Fruit fly (Drosophila melanogaster): ENCODE measurements around the gene CG9760.
A peak's percentile ranks its signal among the peaks of the same experiment; 100 is the strongest.

The CG9760 gene

DNA sequence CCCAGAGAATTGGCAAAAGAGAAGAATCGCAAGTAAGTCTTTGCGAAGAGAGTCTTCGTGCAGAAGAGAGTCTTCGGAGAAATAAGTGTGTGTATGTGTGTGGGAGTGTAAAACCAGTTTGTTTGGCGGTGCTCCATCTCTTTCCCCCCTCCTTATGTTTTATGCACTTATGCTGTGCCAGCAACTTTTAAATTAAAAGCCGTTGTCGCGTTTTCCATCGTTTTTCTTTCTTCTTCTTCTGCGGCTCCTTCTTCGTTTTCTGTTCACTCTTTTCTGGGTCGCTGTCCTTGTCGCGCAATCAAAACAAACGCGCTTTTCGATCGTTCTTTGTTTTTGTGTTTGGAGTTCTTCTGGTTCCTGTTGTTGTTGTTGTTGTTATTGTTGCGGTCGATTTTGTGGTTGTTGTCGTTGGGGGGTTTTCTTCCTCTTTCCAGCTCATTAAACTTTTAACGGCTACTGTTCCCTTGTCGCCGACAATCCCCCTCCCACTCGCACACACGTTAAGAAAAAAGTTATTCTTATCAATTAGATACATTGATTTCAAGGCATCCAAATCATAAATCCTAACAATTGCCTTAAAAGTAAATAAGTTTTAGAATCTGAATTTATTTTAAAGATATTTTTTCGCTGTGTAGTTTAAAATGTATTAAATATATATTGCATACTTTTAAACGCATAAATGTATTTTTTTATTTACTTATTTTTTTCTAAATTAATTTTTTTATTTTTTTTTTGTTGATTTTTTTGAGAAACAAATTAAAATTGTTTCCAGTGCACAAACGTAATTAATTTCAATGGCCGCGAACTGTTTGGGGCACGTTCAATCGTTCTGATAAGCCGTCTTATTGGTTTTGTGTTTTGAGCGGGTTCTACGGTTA, 52.2 kb downstream of the CG9760 start:
- no peak for TF ChIP-seq Rel (GFP tag; optimal IDR thresholded peaks at IDR 0.05)
- TF ChIP-seq Rel (tag; optimal IDR thresholded peaks at IDR 0.05): peak; percentile 80
- peak; percentile 41 for TF ChIP-seq ey (GFP tag; optimal IDR thresholded peaks at IDR 0.05)
- TF ChIP-seq dl (GFP tag; optimal IDR thresholded peaks at IDR 0.05; ENCODE audit: insufficient read depth in 1 of 2, partially characterized antibody in 2 of 2): peak; percentile 18 to 43
- TF ChIP-seq pan (optimal IDR thresholded peaks at IDR 0.05): no peak
- no peak for TF ChIP-seq CrebA (GFP tag; optimal IDR thresholded peaks at IDR 0.05; ENCODE audit: borderline replicate concordance)
- TF ChIP-seq Abd-B (GFP tag; optimal IDR thresholded peaks at IDR 0.05): no peak
- no peak for TF ChIP-seq Dfd (GFP tag; optimal IDR thresholded peaks at IDR 0.05)
- TF ChIP-seq Myc (optimal IDR thresholded peaks at IDR 0.05): no peak
- peak; percentile 75 for TF ChIP-seq rgr (GFP tag; optimal IDR thresholded peaks at IDR 0.05)
- TF ChIP-seq Hr83 (GFP tag; optimal IDR thresholded peaks at IDR 0.05; ENCODE audit: poor library complexity, severe bottlenecking): no peak
- peak; percentile 57 for TF ChIP-seq Hnf4 (GFP tag; optimal IDR thresholded peaks at IDR 0.05)
- peak; percentile 78 for TF ChIP-seq OdsH (GFP tag; optimal IDR thresholded peaks at IDR 0.05)
- TF ChIP-seq Mio (GFP tag; optimal IDR thresholded peaks at IDR 0.05): no peak
- TF ChIP-seq Dif (GFP tag; optimal IDR thresholded peaks at IDR 0.05; ENCODE audit: partially characterized antibody): peak; percentile 48
- peak; percentile 36 for TF ChIP-seq sv (GFP tag; optimal IDR thresholded peaks at IDR 0.05)
- TF ChIP-seq HLH106 (tag; optimal IDR thresholded peaks at IDR 0.05): peak; percentile 88
- no peak for TF ChIP-seq lola (GFP tag; optimal IDR thresholded peaks at IDR 0.05)
- peak; percentile 93 for TF ChIP-seq Sp1 (GFP tag; optimal IDR thresholded peaks at IDR 0.05)
- no peak for TF ChIP-seq brk (GFP tag; optimal IDR thresholded peaks at IDR 0.05)
- peak; percentile 68 for TF ChIP-seq h (GFP tag; optimal IDR thresholded peaks at IDR 0.05)
- TF ChIP-seq N (GFP tag; optimal IDR thresholded peaks at IDR 0.05): no peak
- peak; percentile 56 for TF ChIP-seq br (GFP tag; optimal IDR thresholded peaks at IDR 0.05)
- TF ChIP-seq usp (GFP tag; optimal IDR thresholded peaks at IDR 0.05): no peak
- no peak for TF ChIP-seq CG32264 (GFP tag; optimal IDR thresholded peaks at IDR 0.05)
- no peak for TF ChIP-seq GATAd (GFP tag; optimal IDR thresholded peaks at IDR 0.05)
- peak; percentile 2 for TF ChIP-seq woc (GFP tag; optimal IDR thresholded peaks at IDR 0.05)
- no peak for TF ChIP-seq jim (GFP tag; optimal IDR thresholded peaks at IDR 0.05)
- TF ChIP-seq foxo (GFP tag; optimal IDR thresholded peaks at IDR 0.05): peak in 1 of 2 experiments; percentile 76
- peak; percentile 99 for TF ChIP-seq psq (GFP tag; optimal IDR thresholded peaks at IDR 0.05)
- peak; percentile 18 for TF ChIP-seq dsf (GFP tag; optimal IDR thresholded peaks at IDR 0.05; ENCODE audit: borderline replicate concordance)
- TF ChIP-seq CG9705 (GFP tag; optimal IDR thresholded peaks at IDR 0.05): peak; percentile 20
- TF ChIP-seq Jra (GFP tag; optimal IDR thresholded peaks at IDR 0.05): no peak
- TF ChIP-seq Hr78 (GFP tag; optimal IDR thresholded peaks at IDR 0.05): no peak
- TF ChIP-seq sage (GFP tag; optimal IDR thresholded peaks at IDR 0.05): no peak
- peak; percentile 75 for TF ChIP-seq Vsx2 (GFP tag; optimal IDR thresholded peaks at IDR 0.05; ENCODE audit: partially characterized antibody)
- TF ChIP-seq fru (GFP tag; optimal IDR thresholded peaks at IDR 0.05): peak; percentile 67
- TF ChIP-seq dmrt93B (GFP tag; optimal IDR thresholded peaks at IDR 0.05): peak; percentile 62
- TF ChIP-seq tai (GFP tag; optimal IDR thresholded peaks at IDR 0.05): no peak

dm6 chr3L:12109045-12109632, 54.4 kb downstream of the CG9760 start:
- no peak for TF ChIP-seq br (GFP tag; optimal IDR thresholded peaks at IDR 0.05)
- no peak for TF ChIP-seq Jra (GFP tag; optimal IDR thresholded peaks at IDR 0.05)
- no peak for TF ChIP-seq dsf (GFP tag; optimal IDR thresholded peaks at IDR 0.05; ENCODE audit: borderline replicate concordance)
- no peak for TF ChIP-seq Dif (GFP tag; optimal IDR thresholded peaks at IDR 0.05; ENCODE audit: partially characterized antibody)
- TF ChIP-seq pan (optimal IDR thresholded peaks at IDR 0.05): no peak
- no peak for TF ChIP-seq Mio (GFP tag; optimal IDR thresholded peaks at IDR 0.05)
- no peak for TF ChIP-seq CG32264 (GFP tag; optimal IDR thresholded peaks at IDR 0.05)
- no peak for TF ChIP-seq Sp1 (GFP tag; optimal IDR thresholded peaks at IDR 0.05)
- no peak for TF ChIP-seq dmrt93B (GFP tag; optimal IDR thresholded peaks at IDR 0.05)
- TF ChIP-seq Myc (optimal IDR thresholded peaks at IDR 0.05): no peak
- no peak for TF ChIP-seq h (GFP tag; optimal IDR thresholded peaks at IDR 0.05)
- no peak for TF ChIP-seq tai (GFP tag; optimal IDR thresholded peaks at IDR 0.05)
- no peak for TF ChIP-seq ey (GFP tag; optimal IDR thresholded peaks at IDR 0.05)
- TF ChIP-seq psq (GFP tag; optimal IDR thresholded peaks at IDR 0.05): no peak
- no peak for TF ChIP-seq HLH106 (tag; optimal IDR thresholded peaks at IDR 0.05)
- no peak for TF ChIP-seq CrebA (GFP tag; optimal IDR thresholded peaks at IDR 0.05; ENCODE audit: borderline replicate concordance)
- no peak for TF ChIP-seq sv (GFP tag; optimal IDR thresholded peaks at IDR 0.05)
- no peak for TF ChIP-seq Vsx2 (GFP tag; optimal IDR thresholded peaks at IDR 0.05; ENCODE audit: partially characterized antibody)

Data from whole organism, wandering third instar larva.